Worm (Caenorhabditis elegans) whole organism, midembryonic: Measurements from ENCODE around the gene fbxb-99.

Source experiments
- T22C8.4 ChIP-seq: fragments of 200-800 bp; sonication (Bioruptor generic); IDR thresholded peaks from 2 replicates; pipeline ENCODE4 v1.3.6; 2022; ENCODE audit warnings: missing genetic modification characterization, missing compliant biosample characterization
- cog-1 ChIP-seq: sonication (generic microtip); optimal IDR thresholded peaks from 2 replicates; lab custom pipeline; 2016; ENCODE audit warnings: missing genetic modification characterization, missing compliant biosample characterization
- ref-1 ChIP-seq: fragments of 200-800 bp; sonication (Bioruptor generic); conservative IDR thresholded peaks from 2 replicates; pipeline ENCODE4 v1.3.6; 2022; ENCODE audit warnings: missing genetic modification reagents, missing genetic modification characterization, missing compliant biosample characterization
- tab-1 ChIP-seq: fragments of 200-800 bp; sonication (Bioruptor generic); IDR thresholded peaks from 2 replicates; pipeline ENCODE4 v1.3.6; 2022; ENCODE audit warnings: missing genetic modification characterization, missing compliant biosample characterization

DNA sequence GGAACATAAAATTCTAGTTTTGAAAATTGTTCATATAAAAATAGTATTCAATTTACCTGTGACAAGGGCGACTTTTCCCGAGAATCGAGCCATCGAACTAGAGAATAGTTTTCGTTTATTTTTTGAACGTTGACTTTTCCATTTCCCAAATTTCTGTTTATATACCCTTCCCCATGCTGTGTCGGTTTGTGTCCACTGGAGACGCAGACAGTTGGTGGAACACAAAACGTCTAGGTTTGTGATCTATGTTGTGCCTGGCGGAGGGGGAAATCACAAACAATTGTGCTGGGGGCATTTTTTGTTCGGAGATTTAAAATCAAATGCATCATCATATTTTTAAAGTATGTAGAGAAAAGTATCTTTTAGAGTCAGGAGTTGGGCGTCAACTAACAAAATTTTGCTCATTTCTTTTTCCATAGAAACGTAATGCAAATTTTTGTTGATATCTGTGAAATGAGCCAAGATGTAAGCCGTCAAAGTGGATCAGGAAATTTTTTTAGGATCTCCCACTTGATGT lies 49.5 kb downstream of the fbxb-99 start, which contains the start of gene nta-1:
- TF ChIP-seq cog-1 (tag; lab: Kevin White, UChicago) = no peak
- TF ChIP-seq tab-1 (GFP tag; lab: Robert Waterston, UW) = no peak
- no peak for TF ChIP-seq T22C8.4
- TF ChIP-seq ref-1 (GFP tag; lab: Robert Waterston, UW) = no peak
